Fruit fly (Drosophila melanogaster) whole organism, larva: Measurements from ENCODE around the gene TotE.
A peak's percentile ranks its signal among the peaks of the same experiment; 100 is the strongest.

Source experiments
- noc ChIP-seq: fragments of 200-800 bp; sonication (Bioruptor generic); optimal IDR thresholded peaks from 3 replicates; lab custom pipeline; 2019; ENCODE audit warnings: missing biosample characterization, mild to moderate bottlenecking, missing genetic modification characterization, moderate library complexity

Gene TotE

dm6 chr2L:19892450-19892849 is 20.9 kb downstream of the TotE start, which contains the start of gene CG10481:
TSS of gene CG10481 (minus strand) at chr2L:19892550.
- no peak for TF ChIP-seq noc

- TF ChIP-seq noc, result no peak
Measured at dm6 chr2L:19888347-19888746, 25.0 kb downstream of the TotE start.

- no peak for TF ChIP-seq noc
Measured at dm6 chr2L:19887468-19887867, 25.8 kb downstream of the TotE start.

- no peak for TF ChIP-seq noc
Measured at dm6 chr2L:19884444-19884843, 28.9 kb downstream of the TotE start.

dm6 chr2L:19875007-19875406 is 38.3 kb downstream of the TotE start:
- TF ChIP-seq noc, result no peak

- TF ChIP-seq noc, result no peak
Measured at dm6 chr2L:19872109-19872508, 41.2 kb downstream of the TotE start.

- TF ChIP-seq noc, result no peak
Measured at dm6 chr2L:19869937-19870336, 43.4 kb downstream of the TotE start.

dm6 chr2L:19869463-19869862 is 43.9 kb downstream of the TotE start:
- no peak for TF ChIP-seq noc

- no peak for TF ChIP-seq noc
Measured at dm6 chr2L:19866540-19867318, 46.6 kb downstream of the TotE start.

dm6 chr2L:19865539-19866068 is 47.7 kb downstream of the TotE start:
- TF ChIP-seq noc, result peak; percentile 73
